Fruit fly (Drosophila melanogaster) whole organism, embryonic: Measurements from ENCODE around the gene KFase.

Experiments
- Ada2b ChIP-seq: fragments of 200-800 bp; sonication (Bioruptor generic); IDR thresholded peaks from 2 replicates; pipeline ENCODE4 v1.3.6; 2022; ENCODE audit warnings: missing biosample characterization, missing genetic modification characterization
- Aef1 ChIP-seq: fragments of 200-800 bp; sonication (Bioruptor generic); IDR thresholded peaks from 3 replicates; pipeline ENCODE4 v1.3.6; 2022; ENCODE audit warnings: missing biosample characterization, missing genetic modification characterization
- Asciz ChIP-seq: fragments of 200-800 bp; sonication (Bioruptor generic); optimal IDR thresholded peaks from 2 replicates; lab custom pipeline; 2017; ENCODE audit warnings: missing biosample characterization, mild to moderate bottlenecking, missing genetic modification characterization, missing genetic modification reagents
- CG10274 ChIP-seq: fragments of 200-800 bp; sonication (Bioruptor generic); optimal IDR thresholded peaks from 3 replicates; lab custom pipeline; 2017; ENCODE audit warnings: missing biosample characterization, mild to moderate bottlenecking, missing genetic modification characterization
- CG10959 ChIP-seq: fragments of 200-800 bp; sonication (Bioruptor generic); IDR thresholded peaks from 2 replicates; pipeline ENCODE4 v1.3.6; 2022; ENCODE audit warnings: missing biosample characterization, missing genetic modification characterization
- CG11247 ChIP-seq: fragments of 200-800 bp; sonication (Bioruptor generic); IDR thresholded peaks from 2 replicates; pipeline ENCODE4 v1.3.6; 2022; ENCODE audit warnings: missing biosample characterization, missing genetic modification characterization
- CG11456 ChIP-seq: fragments of 200-800 bp; sonication (Bioruptor generic); IDR thresholded peaks from 3 replicates; pipeline ENCODE4 v1.3.6; 2022; ENCODE audit warnings: missing biosample characterization, missing genetic modification characterization
- CG12391 ChIP-seq: fragments of 200-800 bp; sonication (Bioruptor generic); optimal IDR thresholded peaks from 3 replicates; lab custom pipeline; 2018; ENCODE audit warnings: missing biosample characterization, mild to moderate bottlenecking, missing genetic modification characterization, moderate library complexity
- CG13123 ChIP-seq: fragments of 200-800 bp; sonication (Bioruptor generic); optimal IDR thresholded peaks from 2 replicates; lab custom pipeline; 2016; ENCODE audit warnings: missing biosample characterization, missing genetic modification characterization
- CG13624 ChIP-seq: fragments of 200-800 bp; sonication (Bioruptor generic); optimal IDR thresholded peaks from 2 replicates; lab custom pipeline; 2016; ENCODE audit warnings: missing biosample characterization, missing genetic modification characterization
- CG14050 ChIP-seq: fragments of 200-800 bp; sonication (Bioruptor generic); IDR thresholded peaks from 3 replicates; pipeline ENCODE4 v1.3.6; 2022; ENCODE audit warnings: missing biosample characterization, missing genetic modification characterization
- CG16815 ChIP-seq: fragments of 200-800 bp; sonication (Bioruptor generic); optimal IDR thresholded peaks from 3 replicates; lab custom pipeline; 2017; ENCODE audit warnings: missing biosample characterization, mild to moderate bottlenecking, missing genetic modification characterization
- CG18262 ChIP-seq: fragments of 200-800 bp; optimal IDR thresholded peaks from 3 replicates; lab custom pipeline; 2019; ENCODE audit warnings: missing biosample characterization, mild to moderate bottlenecking, missing genetic modification characterization, moderate library complexity
- CG3163 ChIP-seq: fragments of 200-800 bp; sonication (Bioruptor generic); optimal IDR thresholded peaks from 3 replicates; lab custom pipeline; 2016; ENCODE audit warnings: missing biosample characterization, missing genetic modification characterization
- CG33213 ChIP-seq: fragments of 200-800 bp; sonication (Bioruptor generic); optimal IDR thresholded peaks from 3 replicates; lab custom pipeline; 2016; ENCODE audit warnings: missing biosample characterization, missing genetic modification characterization
- CG33557 ChIP-seq: fragments of 200-800 bp; sonication (Bioruptor generic); optimal IDR thresholded peaks from 2 replicates; lab custom pipeline; 2019; ENCODE audit warnings: missing biosample characterization, mild to moderate bottlenecking, missing genetic modification characterization, moderate library complexity
- CG4730 ChIP-seq: fragments of 200-800 bp; sonication (Bioruptor generic); IDR thresholded peaks from 2 replicates; pipeline ENCODE4 v1.3.6; 2022; ENCODE audit warnings: missing biosample characterization, missing genetic modification characterization
- CG5953 ChIP-seq: fragments of 200-800 bp; sonication (Bioruptor generic); IDR thresholded peaks from 2 replicates; pipeline ENCODE4 v1.3.6; 2022; ENCODE audit warnings: missing biosample characterization, missing genetic modification characterization
- CG6765 ChIP-seq: fragments of 200-800 bp; sonication (Bioruptor generic); optimal IDR thresholded peaks from 3 replicates; lab custom pipeline; 2017; ENCODE audit warnings: missing biosample characterization, mild to moderate bottlenecking, missing genetic modification characterization
- CG7271 ChIP-seq: fragments of 200-800 bp; sonication (Bioruptor generic); optimal IDR thresholded peaks from 2 replicates; lab custom pipeline; 2018; ENCODE audit warnings: missing biosample characterization, mild to moderate bottlenecking, missing genetic modification characterization, moderate library complexity
- CG7556 ChIP-seq: fragments of 200-800 bp; sonication (Bioruptor generic); optimal IDR thresholded peaks from 2 replicates; lab custom pipeline; 2017; ENCODE audit warnings: missing biosample characterization, mild to moderate bottlenecking, missing genetic modification characterization
- CG8478 ChIP-seq: fragments of >200 bp; optimal IDR thresholded peaks from 2 replicates; lab custom pipeline; 2018
- CG9437 ChIP-seq: fragments of 200-800 bp; sonication (Bioruptor generic); optimal IDR thresholded peaks from 2 replicates; lab custom pipeline; 2018; ENCODE audit warnings: missing biosample characterization, mild to moderate bottlenecking, missing genetic modification characterization
- Dek ChIP-seq: fragments of 200-800 bp; sonication (Bioruptor generic); optimal IDR thresholded peaks from 3 replicates; lab custom pipeline; 2019; ENCODE audit warnings: missing biosample characterization, mild to moderate bottlenecking, missing genetic modification characterization, moderate library complexity
- ERR ChIP-seq: fragments of 200-800 bp; sonication (Bioruptor generic); optimal IDR thresholded peaks from 2 replicates; lab custom pipeline; 2016; ENCODE audit warnings: missing biosample characterization, missing genetic modification characterization
- Elba2 ChIP-seq: fragments of 200-800 bp; sonication (Bioruptor generic); optimal IDR thresholded peaks from 3 replicates; lab custom pipeline; 2016; ENCODE audit warnings: missing biosample characterization, missing genetic modification characterization
- Ets65A ChIP-seq: fragments of 200-800 bp; sonication (Bioruptor generic); peaks from one replicate; lab custom pipeline; 2016; ENCODE audit warnings: missing biosample characterization, missing genetic modification characterization
- Neu2 ChIP-seq: fragments of 200-800 bp; sonication (Bioruptor generic); optimal IDR thresholded peaks from 3 replicates; lab custom pipeline; 2016; ENCODE audit warnings: missing biosample characterization, missing genetic modification characterization, borderline replicate concordance
- NfI ChIP-seq: fragments of 200-800 bp; sonication (Bioruptor generic); optimal IDR thresholded peaks from 3 replicates; lab custom pipeline; 2018; ENCODE audit warnings: missing biosample characterization, mild to moderate bottlenecking, missing genetic modification characterization, moderate library complexity
- Oli ChIP-seq: fragments of 200-800 bp; sonication (Bioruptor generic); optimal IDR thresholded peaks from 2 replicates; lab custom pipeline; 2018; ENCODE audit warnings: missing biosample characterization, mild to moderate bottlenecking, missing genetic modification characterization, moderate library complexity
- Pdp1 ChIP-seq, 2 experiments: fragments of 200-800 bp; sonication (Bioruptor generic); optimal IDR thresholded peaks; 3 replicates each; lab custom pipeline; 2016; ENCODE audit warnings: missing biosample characterization in 2 of 2, missing genetic modification characterization in 2 of 2, mild to moderate bottlenecking in 1 of 2, moderate library complexity in 1 of 2
- Sox102F ChIP-seq: fragments of 200-800 bp; sonication (Bioruptor generic); optimal IDR thresholded peaks from 2 replicates; lab custom pipeline; 2018; ENCODE audit warnings: missing biosample characterization, mild to moderate bottlenecking, missing genetic modification characterization, moderate library complexity
- Sry-β ChIP-seq: fragments of 200-800 bp; sonication (Bioruptor generic); optimal IDR thresholded peaks from 2 replicates; lab custom pipeline; 2018; ENCODE audit warnings: missing biosample characterization, mild to moderate bottlenecking, missing genetic modification characterization, moderate library complexity
- TFAM ChIP-seq: fragments of 200-800 bp; sonication (Bioruptor generic); optimal IDR thresholded peaks from 2 replicates; lab custom pipeline; 2017; ENCODE audit warnings: missing biosample characterization, missing genetic modification characterization, inconsistent platforms
- amos ChIP-seq: fragments of 200-800 bp; sonication (Bioruptor generic); IDR thresholded peaks from 2 replicates; pipeline ENCODE4 v1.3.6; 2022; ENCODE audit warnings: missing biosample characterization, missing genetic modification characterization; ENCODE audit not compliant: partially characterized antibody
- bigmax ChIP-seq: fragments of 200-800 bp; sonication (Bioruptor generic); optimal IDR thresholded peaks from 2 replicates; lab custom pipeline; 2018; ENCODE audit warnings: missing biosample characterization, mild to moderate bottlenecking, missing genetic modification characterization
- bsh ChIP-seq, 2 experiments: fragments of 200-800 bp; sonication (Bioruptor generic); optimal IDR thresholded peaks; 2 replicates each; lab custom pipeline; 2017 to 2018; ENCODE audit warnings: mild to moderate bottlenecking in 2 of 2, missing biosample characterization in 2 of 2, missing genetic modification characterization in 2 of 2, moderate library complexity in 1 of 2
- caup ChIP-seq: fragments of 200-800 bp; sonication (Bioruptor generic); optimal IDR thresholded peaks from 3 replicates; lab custom pipeline; 2017; ENCODE audit warnings: missing biosample characterization, mild to moderate bottlenecking, missing genetic modification characterization, moderate library complexity; ENCODE audit not compliant: severe bottlenecking
- dpn ChIP-seq, 2 experiments: fragments of 200-800 bp; sonication (Bioruptor generic); optimal IDR thresholded peaks; 3 replicates each; lab custom pipeline; 2016; ENCODE audit warnings: missing biosample characterization in 2 of 2, missing genetic modification characterization in 2 of 2
- eve ChIP-seq, 2 experiments: fragments of >200 bp; optimal IDR thresholded peaks; 2 replicates each; lab custom pipeline; 2017; ENCODE audit warnings: missing biosample characterization in 2 of 2, missing genetic modification characterization in 2 of 2
- eyg ChIP-seq: fragments of 200-800 bp; sonication (Bioruptor generic); optimal IDR thresholded peaks from 3 replicates; lab custom pipeline; 2016; ENCODE audit warnings: missing biosample characterization, missing genetic modification characterization
- gro ChIP-seq: fragments of 200-800 bp; sonication (Bioruptor generic); optimal IDR thresholded peaks from 2 replicates; lab custom pipeline; 2016; ENCODE audit warnings: missing biosample characterization, missing genetic modification characterization
- hb ChIP-seq: fragments of 200-800 bp; sonication (Bioruptor generic); IDR thresholded peaks from 3 replicates; pipeline ENCODE4 v1.3.6; 2022; ENCODE audit warnings: missing biosample characterization, missing genetic modification characterization; ENCODE audit not compliant: partially characterized antibody
- hkb ChIP-seq, 2 experiments: fragments of 200-800 bp in 1 of 2; fragments of >200 bp in 1 of 2; sonication (Bioruptor generic) in 1 of 2; IDR thresholded peaks in 1 of 2; optimal IDR thresholded peaks in 1 of 2; 2 replicates each; pipeline versions ENCODE4 v1.3.6 to Lab custom; 2017 to 2022; ENCODE audit warnings: missing biosample characterization in 1 of 2, missing genetic modification characterization in 1 of 2
- sc ChIP-seq, 3 experiments: fragments of >200 bp in 2 of 3; fragments of 200-800 bp in 1 of 3; sonication (Bioruptor generic) in 1 of 3; optimal IDR thresholded peaks; 2 replicates in 2 of 3; 3 replicates in 1 of 3; lab custom pipeline; 2017; ENCODE audit warnings: mild to moderate bottlenecking in 1 of 3, missing biosample characterization in 1 of 3, missing genetic modification characterization in 1 of 3, missing genetic modification reagents in 1 of 3
- sim ChIP-seq: fragments of 200-800 bp; sonication (Bioruptor generic); IDR thresholded peaks from 2 replicates; pipeline ENCODE4 v1.3.6; 2022; ENCODE audit warnings: missing biosample characterization, missing genetic modification characterization
- zfh2 ChIP-seq: fragments of 200-800 bp; sonication (Bioruptor generic); optimal IDR thresholded peaks from 2 replicates; lab custom pipeline; 2016; ENCODE audit warnings: missing biosample characterization, missing genetic modification characterization

The KFase gene

DNA sequence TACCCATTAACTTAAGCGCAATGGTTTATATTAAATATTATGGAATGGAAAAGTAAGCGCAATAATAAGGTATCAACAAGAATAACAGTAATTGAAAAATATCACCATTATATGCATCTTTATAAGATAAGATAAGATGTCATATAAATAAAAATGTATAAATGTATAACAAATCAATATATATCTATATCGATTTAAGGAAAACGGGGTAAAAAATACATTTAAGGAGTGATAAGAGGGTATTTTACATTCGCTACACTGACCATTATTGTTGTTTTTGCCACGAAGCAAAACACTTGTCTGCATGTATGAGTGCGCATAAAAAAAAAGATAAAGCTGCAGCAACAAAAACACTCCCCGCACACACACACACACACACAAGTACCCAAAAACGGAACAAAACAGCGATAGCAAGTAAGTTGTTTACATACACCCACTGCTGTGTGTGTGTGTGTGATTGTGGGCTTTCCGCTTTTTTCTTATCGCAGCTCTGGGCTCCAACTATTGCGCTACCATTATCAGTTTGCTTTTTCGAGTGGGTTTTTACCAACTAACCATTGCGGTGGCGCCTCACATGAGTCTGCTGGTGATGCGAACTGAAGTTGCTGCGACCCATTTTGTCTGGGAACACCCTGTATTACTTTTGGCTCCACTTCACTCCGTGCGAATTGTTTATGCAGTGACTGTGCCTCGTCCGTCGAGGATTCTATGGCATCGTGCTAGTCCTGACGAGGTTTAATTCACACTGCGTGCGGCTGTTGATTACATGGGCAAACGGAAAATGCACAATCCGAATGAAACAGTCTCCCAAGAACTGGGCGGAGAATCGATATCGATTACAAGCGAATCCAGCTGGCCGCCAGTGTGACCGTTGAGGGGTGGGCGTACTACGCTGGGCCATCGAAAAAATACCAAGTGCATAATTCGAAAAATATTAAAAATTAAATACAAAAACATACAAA lies 15.2 kb downstream of the KFase start, which contains the start of gene mmy (continued):
- TF ChIP-seq CG33557 (GFP tag; lab: Kevin White, UChicago) = no peak
- peak; percentile 39 for TF ChIP-seq CG3163 (GFP tag; lab: Kevin White, UChicago)
- no peak for TF ChIP-seq CG16815 (GFP tag; lab: Kevin White, UChicago)
- TF ChIP-seq CG6765 = peak; percentile 47
- peak; percentile 38 for TF ChIP-seq Sry-β (GFP tag; lab: Kevin White, UChicago)
- TF ChIP-seq CG11247 (GFP tag; lab: Robert Waterston, UW) = no peak
- peak; percentile 44 for TF ChIP-seq Asciz (GFP tag; lab: Kevin White, UChicago)
- peak; percentile 28 for TF ChIP-seq eyg (GFP tag; lab: Kevin White, UChicago)
- no peak for TF ChIP-seq zfh2 (GFP tag; lab: Kevin White, UChicago)
- TF ChIP-seq bsh (GFP tag; optimal IDR thresholded peaks at IDR 0.05; lab: Kevin White, UChicago) = peak; percentile 18 to 47
- TF ChIP-seq Ets65A (GFP tag; lab: Kevin White, UChicago) = peak; percentile 51
- peak; percentile 67 for TF ChIP-seq CG12391 (tag; lab: Kevin White, UChicago)
- TF ChIP-seq Dek = peak; percentile 56
- TF ChIP-seq Oli = peak; percentile 71
- 0 out of 2 replicates have a peak, but pooled peaks have one; percentile 34 for TF ChIP-seq CG4730
- peak; percentile 50 for TF ChIP-seq ERR (GFP tag; lab: Kevin White, UChicago)
- TF ChIP-seq Neu2 (GFP tag; lab: Kevin White, UChicago) = no peak
- no peak for TF ChIP-seq hb
- no peak for TF ChIP-seq Ada2b (GFP tag; lab: Robert Waterston, UW)
- TF ChIP-seq CG8478 (lab: Kevin White, UChicago) = no peak
- TF ChIP-seq eve (GFP tag; optimal IDR thresholded peaks at IDR 0.05; lab: Kevin White, UChicago) = no peak
- no peak for TF ChIP-seq CG10959 (GFP tag; lab: Robert Waterston, UW)
- TF ChIP-seq CG10274 = no peak
- no peak for TF ChIP-seq hkb (optimal IDR thresholded peaks at IDR 0.05; lab: Kevin White, UChicago)
- peak; percentile 63 for TF ChIP-seq hkb (GFP tag; IDR thresholded peaks at IDR 0.05; lab: Robert Waterston, UW)
- peak; percentile 68 for TF ChIP-seq CG18262 (tag; lab: Kevin White, UChicago)
- no peak for TF ChIP-seq sc (optimal IDR thresholded peaks at IDR 0.05; lab: Kevin White, UChicago)
- no peak for TF ChIP-seq sc (GFP tag; optimal IDR thresholded peaks at IDR 0.05; lab: Kevin White, UChicago)
- no peak for TF ChIP-seq sim (GFP tag; lab: Robert Waterston, UW)
- no peak for TF ChIP-seq CG14050
- TF ChIP-seq Aef1 (GFP tag; lab: Robert Waterston, UW) = peak; percentile 86
- TF ChIP-seq bigmax (GFP tag; lab: Kevin White, UChicago) = peak; percentile 36
- no peak for TF ChIP-seq CG5953 (GFP tag; lab: Robert Waterston, UW)
- TF ChIP-seq Sox102F (GFP tag; lab: Kevin White, UChicago) = peak; percentile 72
- peak; percentile 30; the same call in 1 of the 2 replicates for TF ChIP-seq amos (GFP tag; lab: Robert Waterston, UW)
- peak; percentile 38 for TF ChIP-seq CG9437 (GFP tag; lab: Kevin White, UChicago)
- TF ChIP-seq CG13123 (GFP tag; lab: Kevin White, UChicago) = no peak
- peak; percentile 64 for TF ChIP-seq gro
- peak in 1 of 2 experiments; percentile 64 for TF ChIP-seq Pdp1 (GFP tag; optimal IDR thresholded peaks at IDR 0.05; lab: Kevin White, UChicago)
- TF ChIP-seq TFAM = no peak
- TF ChIP-seq NfI (GFP tag; lab: Kevin White, UChicago) = peak; percentile 27
- TF ChIP-seq dpn (GFP tag; optimal IDR thresholded peaks at IDR 0.05; lab: Kevin White, UChicago) = peak; percentile 8 to 16
- peak; percentile 58 for TF ChIP-seq CG7556
- no peak for TF ChIP-seq CG11456 (GFP tag; lab: Robert Waterston, UW)
- peak; percentile 32 for TF ChIP-seq CG7271 (tag; lab: Kevin White, UChicago)
- TF ChIP-seq CG33213 (GFP tag; lab: Kevin White, UChicago) = peak; percentile 53
- TF ChIP-seq Elba2 (GFP tag; lab: Kevin White, UChicago) = peak; percentile 32
- TF ChIP-seq CG13624 (GFP tag; lab: Kevin White, UChicago) = peak; percentile 68
- peak; percentile 4 for TF ChIP-seq caup (GFP tag; lab: Kevin White, UChicago)
